Worm (Caenorhabditis elegans) whole organism, young adult: ENCODE data around the gene irg-2.

Experiments
- D2030.7 ChIP-seq: fragments of 200-800 bp; sonication (Bioruptor generic); IDR thresholded peaks from 2 replicates; pipeline ENCODE4 v1.3.6; 2022; ENCODE audit warnings: missing genetic modification reagents, missing genetic modification characterization, missing compliant biosample characterization
- F23B12.7 ChIP-seq: sonication (generic microtip); optimal IDR thresholded peaks from 2 replicates; lab custom pipeline; 2017; ENCODE audit warnings: missing genetic modification characterization, mild to moderate bottlenecking, missing compliant biosample characterization, antibody characterized with exemption, moderate library complexity; ENCODE audit not compliant: insufficient read depth
- F33H1.4 ChIP-seq: fragments of 200-800 bp; sonication (Bioruptor generic); IDR thresholded peaks from 2 replicates; pipeline ENCODE4 v1.3.6; 2022; ENCODE audit warnings: missing genetic modification reagents, missing genetic modification characterization, missing compliant biosample characterization
- K11D2.4 ChIP-seq: fragments of 200-800 bp; sonication (Bioruptor generic); IDR thresholded peaks from 2 replicates; pipeline ENCODE4 v1.3.6; 2022; ENCODE audit warnings: missing genetic modification reagents, missing genetic modification characterization, missing compliant biosample characterization
- aptf-2 ChIP-seq: fragments of 200-800 bp; sonication (Bioruptor generic); conservative IDR thresholded peaks from 2 replicates; pipeline ENCODE4 v1.3.6; 2022; ENCODE audit warnings: missing genetic modification reagents, missing genetic modification characterization, missing compliant biosample characterization
- athp-1 ChIP-seq: sonication (generic microtip); optimal IDR thresholded peaks from 2 replicates; lab custom pipeline; 2017; ENCODE audit warnings: mild to moderate bottlenecking, missing genetic modification characterization, missing compliant biosample characterization
- bed-2 ChIP-seq: fragments of 200-800 bp; sonication (Bioruptor generic); IDR thresholded peaks from 2 replicates; pipeline ENCODE4 v1.3.6; 2022; ENCODE audit warnings: missing genetic modification reagents, missing genetic modification characterization, missing compliant biosample characterization
- cebp-2 ChIP-seq: fragments of 200-800 bp; sonication (Bioruptor generic); IDR thresholded peaks from 2 replicates; pipeline ENCODE4 v1.3.6; 2022; ENCODE audit warnings: missing genetic modification characterization, missing compliant biosample characterization
- ceh-100 ChIP-seq: fragments of 200-800 bp; sonication (Bioruptor generic); IDR thresholded peaks from 2 replicates; pipeline ENCODE4 v1.3.6; 2022; ENCODE audit warnings: missing genetic modification reagents, missing genetic modification characterization, missing compliant biosample characterization
- ceh-27 ChIP-seq: fragments of 200-800 bp; sonication (Bioruptor generic); optimal IDR thresholded peaks from 2 replicates; lab custom pipeline; 2018; ENCODE audit warnings: mild to moderate bottlenecking, missing genetic modification characterization, moderate library complexity, missing compliant biosample characterization
- ceh-91 ChIP-seq: fragments of 200-800 bp; sonication (Bioruptor generic); IDR thresholded peaks from 2 replicates; pipeline ENCODE4 v1.3.6; 2022; ENCODE audit warnings: missing genetic modification reagents, missing genetic modification characterization, missing compliant biosample characterization
- dpl-1 ChIP-seq: fragments of 150-350 bp; optimal IDR thresholded peaks from 2 replicates; lab custom pipeline; 2014; ENCODE audit warnings: missing biosample characterization, missing genetic modification reagents, missing genetic modification characterization
- efl-1 ChIP-seq: fragments of 150-350 bp; optimal IDR thresholded peaks from 2 replicates; lab custom pipeline; 2014; ENCODE audit warnings: missing biosample characterization, missing genetic modification reagents, missing genetic modification characterization
- ets-4 ChIP-seq: fragments of 200-800 bp; sonication (Bioruptor generic); optimal IDR thresholded peaks from 2 replicates; lab custom pipeline; 2018; ENCODE audit warnings: mild to moderate bottlenecking, missing genetic modification characterization, missing compliant biosample characterization
- fkh-3 ChIP-seq: sonication (generic microtip); optimal IDR thresholded peaks from 2 replicates; lab custom pipeline; 2016; ENCODE audit warnings: mild to moderate bottlenecking, missing genetic modification characterization, missing compliant biosample characterization
- hlh-12 ChIP-seq: sonication (generic microtip); optimal IDR thresholded peaks from 2 replicates; lab custom pipeline; 2016; ENCODE audit warnings: missing genetic modification characterization, missing compliant biosample characterization
- hmg-1.2 ChIP-seq: fragments of 200-800 bp; sonication (Bioruptor generic); IDR thresholded peaks from 2 replicates; pipeline ENCODE4 v1.3.6; 2022; ENCODE audit warnings: missing genetic modification reagents, missing genetic modification characterization, missing compliant biosample characterization
- hrde-1 ChIP-seq: sonication (generic microtip); optimal IDR thresholded peaks from 2 replicates; lab custom pipeline; 2016; ENCODE audit warnings: missing genetic modification characterization, mild to moderate bottlenecking, missing compliant biosample characterization, moderate library complexity, missing genotype, missing genetic modification reagents, borderline replicate concordance
- hsf-1 ChIP-seq: fragments of 200-800 bp; sonication (Bioruptor generic); IDR thresholded peaks from 2 replicates; pipeline ENCODE4 v1.3.6; 2022; ENCODE audit warnings: missing genetic modification reagents, missing genetic modification characterization, missing compliant biosample characterization
- lag-1 ChIP-seq: fragments of 200-800 bp; sonication (Bioruptor generic); IDR thresholded peaks from 2 replicates; pipeline ENCODE4 v1.3.6; 2022; ENCODE audit warnings: missing genetic modification reagents, missing genetic modification characterization, missing compliant biosample characterization
- let-607 ChIP-seq, 2 experiments: fragments of 200-800 bp in 1 of 2; sonication (Bioruptor generic) in 1 of 2; sonication (generic microtip) in 1 of 2; optimal IDR thresholded peaks; 2 replicates each; lab custom pipeline; 2016 to 2018; ENCODE audit warnings: mild to moderate bottlenecking in 2 of 2, missing compliant biosample characterization in 2 of 2, missing genetic modification characterization in 2 of 2, moderate library complexity in 2 of 2, missing genotype in 1 of 2
- lin-26 ChIP-seq: fragments of 200-800 bp; sonication (Bioruptor generic); IDR thresholded peaks from 2 replicates; pipeline ENCODE4 v1.3.6; 2022; ENCODE audit warnings: missing genetic modification reagents, missing genetic modification characterization, missing compliant biosample characterization
- lin-40 ChIP-seq: sonication (generic microtip); optimal IDR thresholded peaks from 2 replicates; lab custom pipeline; 2016; ENCODE audit warnings: missing genetic modification characterization, mild to moderate bottlenecking, missing compliant biosample characterization, missing genotype, missing genetic modification reagents
- lin-54 ChIP-seq: fragments of 200-800 bp; sonication (Bioruptor generic); optimal IDR thresholded peaks from 2 replicates; lab custom pipeline; 2018; ENCODE audit warnings: mild to moderate bottlenecking, missing genetic modification characterization, missing compliant biosample characterization
- lsl-1 ChIP-seq: fragments of 200-800 bp; sonication (Bioruptor generic); optimal IDR thresholded peaks from 2 replicates; lab custom pipeline; 2018; ENCODE audit warnings: mild to moderate bottlenecking, missing genetic modification characterization, moderate library complexity, missing compliant biosample characterization
- madf-3 ChIP-seq: fragments of 200-800 bp; sonication (Bioruptor generic); IDR thresholded peaks from 2 replicates; pipeline ENCODE4 v1.3.6; 2022; ENCODE audit warnings: missing genetic modification reagents, missing genetic modification characterization, missing compliant biosample characterization
- madf-6 ChIP-seq: fragments of 200-800 bp; sonication (Bioruptor generic); IDR thresholded peaks from 2 replicates; pipeline ENCODE4 v1.3.6; 2022; ENCODE audit warnings: missing genetic modification reagents, missing genetic modification characterization, missing compliant biosample characterization
- madf-8 ChIP-seq: fragments of 200-800 bp; sonication (Bioruptor generic); conservative IDR thresholded peaks from 2 replicates; pipeline ENCODE4 v1.3.6; 2022; ENCODE audit warnings: missing genetic modification reagents, missing genetic modification characterization, missing compliant biosample characterization
- nhr-27 ChIP-seq: fragments of 200-800 bp; sonication (Bioruptor generic); optimal IDR thresholded peaks from 2 replicates; lab custom pipeline; 2018; ENCODE audit warnings: mild to moderate bottlenecking, missing genetic modification characterization, moderate library complexity, missing compliant biosample characterization
- pbrm-1 ChIP-seq: fragments of 200-800 bp; sonication (Bioruptor generic); IDR thresholded peaks from 2 replicates; pipeline ENCODE4 v1.3.6; 2022; ENCODE audit warnings: missing genetic modification reagents, missing genetic modification characterization, missing compliant biosample characterization
- repo-1 ChIP-seq: sonication (generic microtip); optimal IDR thresholded peaks from 2 replicates; lab custom pipeline; 2017; ENCODE audit warnings: mild to moderate bottlenecking, missing genetic modification characterization, missing compliant biosample characterization
- rpc-1 ChIP-seq, 2 experiments: fragments of 150-350 bp in 1 of 2; sonication (generic microtip) in 1 of 2; optimal IDR thresholded peaks; 2 replicates each; lab custom pipeline; 2014 to 2018; ENCODE audit warnings: missing biosample characterization in 1 of 2, missing genetic modification characterization in 1 of 2, missing genetic modification reagents in 1 of 2, missing genotype in 1 of 2
- sea-2 ChIP-seq: fragments of 200-800 bp; sonication (Bioruptor generic); IDR thresholded peaks from 2 replicates; pipeline ENCODE4 v1.3.6; 2022; ENCODE audit warnings: missing genetic modification characterization, missing compliant biosample characterization
- snpc-1.1 ChIP-seq: sonication (generic microtip); optimal IDR thresholded peaks from 2 replicates; lab custom pipeline; 2017; ENCODE audit warnings: missing genetic modification characterization, mild to moderate bottlenecking, missing compliant biosample characterization, antibody characterized with exemption, moderate library complexity, missing genotype, missing genetic modification reagents; ENCODE audit not compliant: insufficient read depth
- unc-130 ChIP-seq: sonication (generic microtip); optimal IDR thresholded peaks from 2 replicates; lab custom pipeline; 2016; ENCODE audit warnings: missing genetic modification reagents, missing genetic modification characterization, missing compliant biosample characterization
- xnd-1 ChIP-seq: sonication (generic microtip); optimal IDR thresholded peaks from 2 replicates; lab custom pipeline; 2016; ENCODE audit warnings: missing genotype, missing genetic modification reagents, missing genetic modification characterization, missing compliant biosample characterization
- ztf-22 ChIP-seq: fragments of 200-800 bp; sonication (Bioruptor generic); optimal IDR thresholded peaks from 2 replicates; lab custom pipeline; 2018; ENCODE audit warnings: mild to moderate bottlenecking, missing genetic modification characterization, moderate library complexity, missing compliant biosample characterization
- ztf-6 ChIP-seq: fragments of 200-800 bp; sonication (Bioruptor generic); IDR thresholded peaks from 2 replicates; pipeline ENCODE4 v1.3.6; 2022; ENCODE audit warnings: missing genetic modification reagents, missing genetic modification characterization, missing compliant biosample characterization

The irg-2 gene

ce11 chrV:3992334-3992733 lies 49.6 kb upstream of the irg-2 start:
- no peak for TF ChIP-seq nhr-27 (tag; lab: Kevin White, UChicago)
- no peak for TF ChIP-seq pbrm-1 (GFP tag; lab: Robert Waterston, UW)
- no peak for TF ChIP-seq snpc-1.1
- TF ChIP-seq ztf-6 (GFP tag; lab: Robert Waterston, UW) = no peak
- no peak for TF ChIP-seq F23B12.7 (tag; lab: Kevin White, UChicago)
- TF ChIP-seq lin-40 = no peak
- TF ChIP-seq let-607 (tag; optimal IDR thresholded peaks at IDR 0.05; lab: Kevin White, UChicago) = no peak
- no peak for TF ChIP-seq lin-54 (GFP tag; lab: Kevin White, UChicago)
- no peak for TF ChIP-seq hrde-1 (tag; lab: Kevin White, UChicago)
- TF ChIP-seq lag-1 (GFP tag; lab: Robert Waterston, UW) = no peak
- TF ChIP-seq, all 124 proteins: peak for 0

DNA sequence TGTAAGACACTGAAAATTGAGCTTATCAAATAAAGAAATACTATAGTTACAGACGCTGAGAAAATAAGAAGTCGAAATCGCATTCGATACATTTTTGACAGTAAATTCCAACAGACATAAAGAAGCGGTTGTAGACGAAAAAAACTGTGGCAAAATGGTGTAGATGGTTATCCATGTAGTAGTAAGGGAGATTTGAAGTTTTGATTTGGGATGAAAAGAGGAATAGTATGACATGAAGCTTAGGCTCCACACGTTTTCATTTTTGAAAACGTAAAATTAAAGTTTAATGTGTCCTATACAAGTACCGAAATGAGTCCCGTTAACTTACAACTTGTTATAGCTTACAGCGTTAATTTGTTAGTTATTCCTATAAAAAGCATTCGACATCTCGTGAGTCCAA lies 47.9 kb upstream of the irg-2 start, which contains the start of gene K09D9.9:
Gene K09D9.9, minus strand, starts transcription at position 101 of the 400 bp plus-strand sequence.
- TF ChIP-seq let-607 (tag; optimal IDR thresholded peaks at IDR 0.05; lab: Kevin White, UChicago) (no peak), ztf-22 (no peak), fkh-3 (tag; lab: Kevin White, UChicago) (no peak), athp-1 (tag; lab: Kevin White, UChicago) (no peak), hlh-12 (tag; lab: Kevin White, UChicago) (no peak), bed-2 (GFP tag; lab: Robert Waterston, UW) (no peak), ceh-27 (GFP tag; lab: Kevin White, UChicago) (no peak), madf-3 (GFP tag; lab: Robert Waterston, UW) (no peak), sea-2 (GFP tag; lab: Robert Waterston, UW) (no peak), repo-1 (no peak), cebp-2 (no peak)

ce11 chrV:3995838-3996237 lies 46.1 kb upstream of the irg-2 start, which contains the start of gene srx-62:
srx-62 (minus strand) TSS chrV:3995938.
- TF ChIP-seq lsl-1 (GFP tag; lab: Kevin White, UChicago) (no peak), ceh-91 (GFP tag; lab: Robert Waterston, UW) (no peak), K11D2.4 (GFP tag; lab: Robert Waterston, UW) (no peak), F33H1.4 (no peak), lin-26 (GFP tag; lab: Robert Waterston, UW) (no peak), rpc-1 (optimal IDR thresholded peaks at IDR 0.05; lab: Kevin White, UChicago) (no peak), rpc-1 (tag; optimal IDR thresholded peaks at IDR 0.05; lab: Kevin White, UChicago) (no peak)
- TF ChIP-seq, all 124 proteins: peak for 0

DNA sequence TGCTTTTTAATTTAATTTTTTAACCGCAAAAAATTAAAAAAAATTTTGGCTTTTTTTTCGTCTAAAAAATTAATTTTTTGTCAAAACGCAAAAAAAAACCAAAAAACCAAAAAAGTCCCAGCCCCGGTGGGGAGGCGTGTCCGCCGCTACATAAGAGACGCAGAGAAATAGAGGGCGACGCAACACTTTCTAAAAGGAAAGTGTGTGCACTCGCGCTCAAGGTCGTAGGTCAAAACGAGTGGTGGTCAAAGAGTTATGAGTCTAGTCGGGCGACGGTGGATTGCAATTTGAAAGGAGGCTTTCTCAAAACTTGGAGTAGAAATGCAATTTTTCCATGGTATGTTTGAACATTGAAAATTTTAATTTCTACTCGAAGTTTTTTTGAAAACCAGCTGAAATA lies 37.4 kb upstream of the irg-2 start:
- TF ChIP-seq D2030.7 = peak; percentile 46; the same call in 1 of the 2 replicates
- TF ChIP-seq aptf-2 (GFP tag; lab: Robert Waterston, UW) = 0 out of 2 replicates have a peak, but pooled peaks have one; percentile 35
- no peak for TF ChIP-seq lin-26 (GFP tag; lab: Robert Waterston, UW)
- TF ChIP-seq ets-4 (GFP tag; lab: Kevin White, UChicago) = no peak
- TF ChIP-seq madf-8 (GFP tag; lab: Robert Waterston, UW) = peak; percentile 93
- peak; percentile 58; the same call in 1 of the 2 replicates for TF ChIP-seq hsf-1 (GFP tag; lab: Robert Waterston, UW)
- TF ChIP-seq unc-130 (GFP tag; lab: Kevin White, UChicago) = no peak
- TF ChIP-seq sea-2 (GFP tag; lab: Robert Waterston, UW) = no peak
- TF ChIP-seq hmg-1.2 (GFP tag; lab: Robert Waterston, UW) = peak; percentile 77
- TF ChIP-seq madf-6 (GFP tag; lab: Robert Waterston, UW) = peak; percentile 96
- TF ChIP-seq F33H1.4 = peak; percentile 30; the same call in 1 of the 2 replicates
- TF ChIP-seq ceh-100 (GFP tag; lab: Robert Waterston, UW) = 0 out of 2 replicates have a peak, but pooled peaks have one; percentile 10
- 0 out of 2 replicates have a peak, but pooled peaks have one; percentile 17 for TF ChIP-seq ceh-91 (GFP tag; lab: Robert Waterston, UW)
- TF ChIP-seq xnd-1 = peak; percentile 90
- TF ChIP-seq dpl-1 (GFP tag; lab: Kevin White, UChicago) = peak; percentile 62
- peak; percentile 88 for TF ChIP-seq efl-1 (GFP tag; lab: Kevin White, UChicago)
